Worm (Caenorhabditis elegans): ENCODE results near the gene R10E4.7.

Gene R10E4.7

DNA sequence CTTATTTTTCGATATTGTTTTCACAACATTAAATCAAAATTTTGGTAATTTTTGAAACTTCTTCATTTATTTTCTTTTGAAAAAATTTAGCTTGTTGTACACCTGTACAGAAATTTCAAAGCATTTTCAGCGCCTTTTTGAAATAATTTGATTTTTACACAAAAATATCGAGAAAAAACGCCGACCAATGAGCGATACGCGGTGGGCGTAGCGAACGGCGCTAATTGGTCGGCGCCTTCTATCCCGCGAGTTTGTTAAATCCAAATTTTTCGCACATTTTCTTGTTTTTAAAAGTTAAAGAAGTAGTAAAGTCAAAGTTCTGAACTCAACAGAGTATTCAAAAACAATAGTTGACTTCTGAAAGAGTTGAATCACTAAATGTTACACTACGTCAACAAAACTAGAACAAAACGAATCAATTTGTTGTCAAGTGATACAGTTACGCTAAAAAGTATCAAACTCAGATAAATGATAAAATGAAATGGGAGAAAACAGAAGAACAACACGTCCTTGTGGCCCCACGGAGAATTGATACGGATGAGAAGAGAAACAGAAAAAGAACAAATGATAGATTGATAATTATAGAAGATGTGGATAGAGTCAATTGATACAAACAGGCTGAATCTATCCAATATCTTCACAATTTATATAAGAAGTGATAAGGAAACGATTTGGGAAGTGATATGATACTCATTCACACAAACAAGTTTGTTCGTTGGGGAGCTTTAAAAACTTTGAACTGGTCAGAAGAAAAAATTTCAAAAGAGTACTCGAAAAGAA is 33.8 kb downstream of the R10E4.7 start:
- TF ChIP-seq nhr-23 (tag; optimal IDR thresholded peaks at IDR 0.05) = peak; percentile 77
- TF ChIP-seq elt-3 (tag; optimal IDR thresholded peaks at IDR 0.05) = peak in 2 of 3 experiments; percentile 13 to 98
- TF ChIP-seq sea-2 (GFP tag; optimal IDR thresholded peaks at IDR 0.05) = no peak
- peak; percentile 44 for TF ChIP-seq nhr-43 (tag; optimal IDR thresholded peaks at IDR 0.05; ENCODE audit: poor library complexity, severe bottlenecking)
- no peak for TF ChIP-seq egl-5 (tag; optimal IDR thresholded peaks at IDR 0.05)
- peak; percentile 90 for TF ChIP-seq nfya-1 (tag; optimal IDR thresholded peaks at IDR 0.05; ENCODE audit: insufficient read depth)

DNA sequence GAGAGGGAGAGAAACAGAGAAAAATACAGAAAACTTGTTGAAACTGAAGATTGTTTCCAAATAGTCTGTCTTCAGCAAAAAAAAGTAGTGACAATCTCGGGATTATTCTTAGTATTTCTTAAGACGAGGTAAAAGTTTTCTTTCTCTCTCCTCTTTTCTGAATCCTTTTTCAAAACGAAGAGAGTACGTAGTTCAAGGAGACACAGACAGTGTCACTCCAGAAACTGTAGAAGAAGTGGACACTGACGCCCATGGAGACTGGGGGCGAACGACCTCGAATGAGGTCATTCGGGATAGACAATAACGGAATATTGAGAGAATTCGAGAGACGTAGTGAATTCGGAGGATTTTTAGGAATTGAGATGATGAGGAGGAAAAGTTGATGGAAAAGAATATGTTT is 36.4 kb downstream of the R10E4.7 start, which contains the start of gene gly-6:
gly-6 (minus strand) TSS at position 245 of the 400 bp plus-strand sequence.
- TF ChIP-seq lin-15B (tag; optimal IDR thresholded peaks at IDR 0.05) (no peak), mdl-1 (tag; optimal IDR thresholded peaks at IDR 0.05) (no peak), nhr-23 (tag; optimal IDR thresholded peaks at IDR 0.05) (peak; percentile 76), nhr-25 (tag; optimal IDR thresholded peaks at IDR 0.05) (peak; percentile 66), R02D3.7 (tag; optimal IDR thresholded peaks at IDR 0.05) (no peak), nhr-237 (tag; optimal IDR thresholded peaks at IDR 0.05) (no peak), lin-39 (tag; optimal IDR thresholded peaks at IDR 0.05) (no peak)

DNA sequence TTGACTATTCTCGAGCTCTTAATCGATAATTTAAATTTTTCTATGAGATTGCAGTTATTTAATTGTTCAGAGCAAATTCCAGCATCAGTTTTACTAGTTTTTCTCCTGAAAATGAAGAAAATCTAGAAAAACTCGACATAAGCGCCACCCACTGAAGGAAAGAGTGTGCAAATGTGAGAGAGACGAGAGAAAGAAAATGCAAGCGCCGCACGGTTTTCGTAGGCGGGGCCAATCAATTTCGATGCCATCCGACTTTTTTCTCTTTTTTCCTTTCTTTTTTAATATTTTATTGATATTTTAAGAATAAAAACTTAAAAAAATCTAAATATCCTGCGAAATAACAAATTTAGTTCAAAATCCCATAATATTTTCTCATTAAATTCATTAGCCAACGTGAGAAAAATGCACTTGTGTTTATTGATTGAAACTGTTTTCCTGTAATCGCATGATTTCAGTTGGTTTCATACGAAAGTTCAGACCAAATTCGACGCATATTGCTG is 38.0 kb downstream of the R10E4.7 start, which contains the start of gene cdk-12:
cdk-12 (plus strand) TSS at position 450 of the 500 bp plus-strand sequence.
- TF ChIP-seq ceh-28 (tag; optimal IDR thresholded peaks at IDR 0.05) (peak; percentile 22), ama-1 (optimal IDR thresholded peaks at IDR 0.05) (no peak), nhr-28 (tag; optimal IDR thresholded peaks at IDR 0.05) (no peak), aly-2 (tag; optimal IDR thresholded peaks at IDR 0.05) (no peak), elt-2 (tag; optimal IDR thresholded peaks at IDR 0.05) (peak; percentile 4), ztf-11 (tag; optimal IDR thresholded peaks at IDR 0.05) (no peak), lin-39 (tag; optimal IDR thresholded peaks at IDR 0.05) (peak; percentile 35), egl-5 (tag; optimal IDR thresholded peaks at IDR 0.05) (no peak), nhr-12 (tag; optimal IDR thresholded peaks at IDR 0.05) (no peak), daf-12 (tag; optimal IDR thresholded peaks at IDR 0.05) (no peak), nhr-76 (tag; optimal IDR thresholded peaks at IDR 0.05) (no peak), ztf-4 (tag; optimal IDR thresholded peaks at IDR 0.05) (no peak), snpc-4 (tag; optimal IDR thresholded peaks at IDR 0.05) (peak; percentile 63), elt-3 (tag; optimal IDR thresholded peaks at IDR 0.05) (no peak), eor-1 (tag; optimal IDR thresholded peaks at IDR 0.05) (no peak), hmg-11 (tag; optimal IDR thresholded peaks at IDR 0.05) (peak; percentile 34), nhr-67 (tag; optimal IDR thresholded peaks at IDR 0.05) (no peak), R02D3.7 (tag; optimal IDR thresholded peaks at IDR 0.05) (no peak), zag-1 (tag; optimal IDR thresholded peaks at IDR 0.05) (no peak), lin-15B (tag; optimal IDR thresholded peaks at IDR 0.05) (peak; percentile 36), fkh-2 (tag; optimal IDR thresholded peaks at IDR 0.05) (no peak), ceh-82 (tag; optimal IDR thresholded peaks at IDR 0.05) (no peak), unc-62 (GFP tag; optimal IDR thresholded peaks at IDR 0.05) (no peak), nfya-1 (tag; optimal IDR thresholded peaks at IDR 0.05; ENCODE audit: insufficient read depth) (peak; percentile 81), mdl-1 (tag; optimal IDR thresholded peaks at IDR 0.05) (no peak), egl-27 (tag; optimal IDR thresholded peaks at IDR 0.05) (no peak), jun-1 (tag; optimal IDR thresholded peaks at IDR 0.05) (no peak), elt-1 (tag; optimal IDR thresholded peaks at IDR 0.05) (no peak), tbx-2 (tag; optimal IDR thresholded peaks at IDR 0.05) (no peak), pha-4 (tag; optimal IDR thresholded peaks at IDR 0.05) (peak; percentile 49), nhr-23 (tag; optimal IDR thresholded peaks at IDR 0.05) (peak; percentile 16), nhr-25 (tag; optimal IDR thresholded peaks at IDR 0.05) (no peak), pqm-1 (tag; optimal IDR thresholded peaks at IDR 0.05) (no peak), unc-39 (tag; optimal IDR thresholded peaks at IDR 0.05) (no peak), sea-2 (GFP tag; optimal IDR thresholded peaks at IDR 0.05) (no peak), skn-1 (tag; optimal IDR thresholded peaks at IDR 0.05) (no peak), mml-1 (tag; optimal IDR thresholded peaks at IDR 0.05) (no peak), ceh-16 (tag; optimal IDR thresholded peaks at IDR 0.05) (no peak), fkh-10 (GFP tag; optimal IDR thresholded peaks at IDR 0.05) (no peak), ceh-9 (tag; optimal IDR thresholded peaks at IDR 0.05) (no peak), lsy-12 (tag; optimal IDR thresholded peaks at IDR 0.05) (no peak), ZK546.5 (tag; optimal IDR thresholded peaks at IDR 0.05) (no peak), nhr-11 (tag; optimal IDR thresholded peaks at IDR 0.05) (no peak), nhr-43 (tag; optimal IDR thresholded peaks at IDR 0.05; ENCODE audit: poor library complexity, severe bottlenecking) (no peak)
